Fruit fly (Drosophila melanogaster) whole organism, embryonic: ENCODE data around the gene Osi14.

Experiments used
- Ada2b ChIP-seq: fragments of 200-800 bp; sonication (Bioruptor generic); IDR thresholded peaks from 2 replicates; pipeline ENCODE4 v1.3.6; 2022; ENCODE audit warnings: missing biosample characterization, missing genetic modification characterization
- Bgb ChIP-seq: fragments of 200-800 bp; sonication (Bioruptor generic); IDR thresholded peaks from 2 replicates; pipeline ENCODE4 v1.3.6; 2022; ENCODE audit warnings: missing biosample characterization, missing genetic modification characterization; ENCODE audit not compliant: partially characterized antibody
- CG10147 ChIP-seq: fragments of 200-800 bp; sonication (Bioruptor generic); optimal IDR thresholded peaks from 2 replicates; lab custom pipeline; 2019; ENCODE audit warnings: missing biosample characterization, mild to moderate bottlenecking, missing genetic modification characterization, moderate library complexity
- CG10267 ChIP-seq: fragments of 200-800 bp; sonication (Bioruptor generic); optimal IDR thresholded peaks from 2 replicates; lab custom pipeline; 2018; ENCODE audit warnings: missing biosample characterization, mild to moderate bottlenecking, missing genetic modification characterization, moderate library complexity
- CG10431 ChIP-seq: fragments of 200-800 bp; sonication (Bioruptor generic); optimal IDR thresholded peaks from 3 replicates; lab custom pipeline; 2018; ENCODE audit warnings: missing biosample characterization, mild to moderate bottlenecking, missing genetic modification characterization
- CG12155 ChIP-seq: fragments of 200-800 bp; sonication (Bioruptor generic); optimal IDR thresholded peaks from 3 replicates; lab custom pipeline; 2016; ENCODE audit warnings: missing biosample characterization, missing genetic modification characterization
- CG12299 ChIP-seq: fragments of 200-800 bp; sonication (Bioruptor generic); optimal IDR thresholded peaks from 2 replicates; lab custom pipeline; 2018; ENCODE audit warnings: missing biosample characterization, mild to moderate bottlenecking, missing genetic modification characterization
- CG1233 ChIP-seq: fragments of 200-800 bp; sonication (Bioruptor generic); optimal IDR thresholded peaks from 4 replicates; lab custom pipeline; 2018; ENCODE audit warnings: missing biosample characterization, mild to moderate bottlenecking, missing genetic modification characterization
- CG14014 ChIP-seq: fragments of 200-800 bp; sonication (Bioruptor generic); IDR thresholded peaks from 2 replicates; pipeline ENCODE4 v1.3.6; 2022; ENCODE audit warnings: missing biosample characterization, missing genetic modification characterization
- CG14710 ChIP-seq: fragments of 200-800 bp; sonication (Bioruptor generic); optimal IDR thresholded peaks from 3 replicates; lab custom pipeline; 2019; ENCODE audit warnings: missing biosample characterization, mild to moderate bottlenecking, missing genetic modification characterization, moderate library complexity
- CG17359 ChIP-seq: fragments of 200-800 bp; sonication (Bioruptor generic); optimal IDR thresholded peaks from 3 replicates; lab custom pipeline; 2018; ENCODE audit warnings: missing biosample characterization, mild to moderate bottlenecking, missing genetic modification characterization, moderate library complexity
- CG18262 ChIP-seq: fragments of 200-800 bp; optimal IDR thresholded peaks from 3 replicates; lab custom pipeline; 2019; ENCODE audit warnings: missing biosample characterization, mild to moderate bottlenecking, missing genetic modification characterization, moderate library complexity
- CG18476 ChIP-seq: fragments of 200-800 bp; sonication (Bioruptor generic); optimal IDR thresholded peaks from 2 replicates; lab custom pipeline; 2016; ENCODE audit warnings: missing biosample characterization, mild to moderate bottlenecking, missing genetic modification characterization
- CG2116 ChIP-seq: fragments of 200-800 bp; sonication (Bioruptor generic); optimal IDR thresholded peaks from 3 replicates; lab custom pipeline; 2018; ENCODE audit warnings: missing biosample characterization, mild to moderate bottlenecking, missing genetic modification characterization
- CG3065 ChIP-seq: fragments of 200-800 bp; sonication (Bioruptor generic); optimal IDR thresholded peaks from 2 replicates; lab custom pipeline; 2016; ENCODE audit warnings: missing biosample characterization, missing genetic modification characterization
- CG3163 ChIP-seq: fragments of 200-800 bp; sonication (Bioruptor generic); optimal IDR thresholded peaks from 3 replicates; lab custom pipeline; 2016; ENCODE audit warnings: missing biosample characterization, missing genetic modification characterization
- CG32767 ChIP-seq: fragments of 200-800 bp; sonication (Bioruptor generic); IDR thresholded peaks from 2 replicates; pipeline ENCODE4 v1.3.6; 2022; ENCODE audit warnings: missing biosample characterization, missing genetic modification characterization
- CG3281 ChIP-seq: fragments of 200-800 bp; sonication (Bioruptor generic); optimal IDR thresholded peaks from 3 replicates; lab custom pipeline; 2017; ENCODE audit warnings: missing biosample characterization, mild to moderate bottlenecking, missing genetic modification characterization
- CG42726 ChIP-seq: fragments of 200-800 bp; sonication (Bioruptor generic); IDR thresholded peaks from 2 replicates; pipeline ENCODE4 v1.3.6; 2022; ENCODE audit warnings: missing biosample characterization, missing genetic modification characterization; ENCODE audit not compliant: partially characterized antibody
- CG4282 ChIP-seq: fragments of 200-800 bp; sonication (Bioruptor generic); optimal IDR thresholded peaks from 2 replicates; lab custom pipeline; 2016; ENCODE audit warnings: missing biosample characterization, missing genetic modification characterization
- CG9797 ChIP-seq: fragments of 200-800 bp; sonication (Bioruptor generic); optimal IDR thresholded peaks from 3 replicates; lab custom pipeline; 2018; ENCODE audit warnings: missing biosample characterization, mild to moderate bottlenecking, missing genetic modification characterization
- Ets65A ChIP-seq: fragments of 200-800 bp; sonication (Bioruptor generic); peaks from one replicate; lab custom pipeline; 2016; ENCODE audit warnings: missing biosample characterization, missing genetic modification characterization
- Fer3 ChIP-seq: fragments of 200-800 bp; sonication (Bioruptor generic); optimal IDR thresholded peaks from 2 replicates; lab custom pipeline; 2018; ENCODE audit warnings: missing biosample characterization, mild to moderate bottlenecking, missing genetic modification characterization, moderate library complexity
- HLH4C ChIP-seq: fragments of 200-800 bp; sonication (Bioruptor generic); IDR thresholded peaks from 3 replicates; pipeline ENCODE4 v1.3.6; 2022; ENCODE audit warnings: missing biosample characterization, missing genetic modification characterization; ENCODE audit not compliant: partially characterized antibody
- Hmx ChIP-seq: fragments of 200-800 bp; sonication (Bioruptor generic); optimal IDR thresholded peaks from 2 replicates; lab custom pipeline; 2016; ENCODE audit warnings: missing biosample characterization, missing genetic modification characterization
- Jarid2 ChIP-seq: fragments of 200-800 bp; sonication (Bioruptor generic); optimal IDR thresholded peaks from 3 replicates; lab custom pipeline; 2017; ENCODE audit warnings: mild to moderate bottlenecking, missing biosample characterization, missing genetic modification reagents, missing genetic modification characterization
- Max ChIP-seq: fragments of 200-800 bp; sonication (Bioruptor generic); optimal IDR thresholded peaks from 2 replicates; lab custom pipeline; 2016; ENCODE audit warnings: missing biosample characterization, mild to moderate bottlenecking, missing genetic modification characterization
- Nf-YB ChIP-seq: fragments of 200-800 bp; sonication (Bioruptor generic); optimal IDR thresholded peaks from 3 replicates; lab custom pipeline; 2019; ENCODE audit warnings: missing biosample characterization, mild to moderate bottlenecking, missing genetic modification characterization, moderate library complexity
- Scr ChIP-seq: fragments of 200-800 bp; sonication (Bioruptor generic); IDR thresholded peaks from 2 replicates; pipeline ENCODE4 v1.3.6; 2022; ENCODE audit warnings: missing biosample characterization, missing genetic modification characterization; ENCODE audit not compliant: partially characterized antibody
- Sox100B ChIP-seq: fragments of 200-800 bp; sonication (Bioruptor generic); optimal IDR thresholded peaks from 3 replicates; lab custom pipeline; 2018; ENCODE audit warnings: missing biosample characterization, mild to moderate bottlenecking, missing genetic modification characterization
- Spps ChIP-seq: fragments of 200-800 bp; sonication (Bioruptor generic); optimal IDR thresholded peaks from 2 replicates; lab custom pipeline; 2018; ENCODE audit warnings: missing biosample characterization, mild to moderate bottlenecking, missing genetic modification characterization
- Sry-δ ChIP-seq: fragments of 200-800 bp; sonication (Bioruptor generic); optimal IDR thresholded peaks from 2 replicates; lab custom pipeline; 2016; ENCODE audit warnings: missing biosample characterization, missing genetic modification characterization
- bsh ChIP-seq, 2 experiments: fragments of 200-800 bp; sonication (Bioruptor generic); optimal IDR thresholded peaks; 2 replicates each; lab custom pipeline; 2017 to 2018; ENCODE audit warnings: mild to moderate bottlenecking in 2 of 2, missing biosample characterization in 2 of 2, missing genetic modification characterization in 2 of 2, moderate library complexity in 1 of 2
- caup ChIP-seq: fragments of 200-800 bp; sonication (Bioruptor generic); optimal IDR thresholded peaks from 3 replicates; lab custom pipeline; 2017; ENCODE audit warnings: missing biosample characterization, mild to moderate bottlenecking, missing genetic modification characterization, moderate library complexity; ENCODE audit not compliant: severe bottlenecking
- chm ChIP-seq: fragments of 200-800 bp; sonication (Bioruptor generic); IDR thresholded peaks from 2 replicates; pipeline ENCODE4 v1.3.6; 2022; ENCODE audit warnings: missing biosample characterization, missing genetic modification characterization
- crc ChIP-seq: fragments of 200-800 bp; sonication (Bioruptor generic); optimal IDR thresholded peaks from 2 replicates; lab custom pipeline; 2016; ENCODE audit warnings: missing biosample characterization, missing genetic modification characterization
- crp ChIP-seq, 2 experiments: fragments of 200-800 bp; sonication (Bioruptor generic); optimal IDR thresholded peaks; 2 replicates in 1 of 2; 3 replicates in 1 of 2; lab custom pipeline; 2017; ENCODE audit warnings: missing biosample characterization in 2 of 2, missing genetic modification characterization in 2 of 2, mild to moderate bottlenecking in 1 of 2, moderate library complexity in 1 of 2
- gcm ChIP-seq: fragments of 200-800 bp; sonication (Bioruptor generic); optimal IDR thresholded peaks from 2 replicates; lab custom pipeline; 2019; ENCODE audit warnings: missing biosample characterization, mild to moderate bottlenecking, missing genetic modification characterization, moderate library complexity
- hbn ChIP-seq: fragments of 200-800 bp; sonication (Bioruptor generic); IDR thresholded peaks from 2 replicates; pipeline ENCODE4 v1.3.6; 2022; ENCODE audit warnings: missing biosample characterization, missing genetic modification characterization; ENCODE audit not compliant: partially characterized antibody
- jumu ChIP-seq: fragments of 200-800 bp; sonication (Bioruptor generic); optimal IDR thresholded peaks from 3 replicates; lab custom pipeline; 2016; ENCODE audit warnings: missing biosample characterization, missing genetic modification characterization
- kah ChIP-seq: fragments of 200-800 bp; sonication (Bioruptor generic); optimal IDR thresholded peaks from 2 replicates; lab custom pipeline; 2018; ENCODE audit warnings: missing biosample characterization, mild to moderate bottlenecking, missing genetic modification characterization
- kay ChIP-seq: fragments of 200-800 bp; sonication (Bioruptor generic); optimal IDR thresholded peaks from 2 replicates; lab custom pipeline; 2016; ENCODE audit warnings: missing biosample characterization, missing genetic modification characterization
- mirr ChIP-seq: fragments of 200-800 bp; sonication (Bioruptor generic); optimal IDR thresholded peaks from 3 replicates; lab custom pipeline; 2018; ENCODE audit warnings: missing biosample characterization, mild to moderate bottlenecking, missing genetic modification characterization
- nerfin-2 ChIP-seq: fragments of 200-800 bp; sonication (Bioruptor generic); IDR thresholded peaks from 2 replicates; pipeline ENCODE4 v1.3.6; 2022; ENCODE audit warnings: missing biosample characterization, missing genetic modification characterization; ENCODE audit not compliant: partially characterized antibody
- p53 ChIP-seq: fragments of 200-800 bp; sonication (Bioruptor generic); optimal IDR thresholded peaks from 2 replicates; lab custom pipeline; 2016; ENCODE audit warnings: missing biosample characterization, missing genetic modification characterization
- prd ChIP-seq, 3 experiments: fragments of >200 bp in 2 of 3; fragments of 200-800 bp in 1 of 3; sonication (Bioruptor generic) in 1 of 3; optimal IDR thresholded peaks in 2 of 3; IDR thresholded peaks in 1 of 3; 2 replicates in 2 of 3; 3 replicates in 1 of 3; pipeline versions ENCODE4 v1.3.6 to Lab custom; 2017 to 2022; ENCODE audit warnings: missing biosample characterization in 1 of 3, missing genetic modification characterization in 1 of 3
- repo ChIP-seq: fragments of 200-800 bp; sonication (Bioruptor generic); optimal IDR thresholded peaks from 2 replicates; lab custom pipeline; 2016; ENCODE audit warnings: missing biosample characterization, missing genetic modification characterization
- tio ChIP-seq: fragments of 200-800 bp; sonication (Bioruptor generic); optimal IDR thresholded peaks from 2 replicates; lab custom pipeline; 2017; ENCODE audit warnings: missing biosample characterization, missing genetic modification characterization, inconsistent platforms
- unpg ChIP-seq: fragments of 200-800 bp; sonication (Bioruptor generic); optimal IDR thresholded peaks from 3 replicates; lab custom pipeline; 2018; ENCODE audit warnings: missing biosample characterization, mild to moderate bottlenecking, missing genetic modification characterization, moderate library complexity

Gene Osi14

dm6 chr3R:6345814-6346213 lies 46.9 kb downstream of the Osi14 start, which contains the start of the genes SmD2 and CG18048 (continued):
- TF ChIP-seq HLH4C (GFP tag; lab: Robert Waterston, UW), result peak; percentile 72
- TF ChIP-seq CG42726, result peak; percentile 39; the same call in 1 of the 2 replicates
- no peak for TF ChIP-seq Fer3 (tag; lab: Kevin White, UChicago)
- TF ChIP-seq Spps (tag; lab: Kevin White, UChicago), result no peak
- TF ChIP-seq CG3281 (GFP tag; lab: Kevin White, UChicago), result no peak
- no peak for TF ChIP-seq prd (optimal IDR thresholded peaks at IDR 0.05; lab: Kevin White, UChicago)
- TF ChIP-seq prd (GFP tag; IDR thresholded peaks at IDR 0.05; lab: Robert Waterston, UW), result no peak
- no peak for TF ChIP-seq unpg (GFP tag; lab: Kevin White, UChicago)
- no peak for TF ChIP-seq Jarid2 (GFP tag; lab: Kevin White, UChicago)
- TF ChIP-seq Ets65A (GFP tag; lab: Kevin White, UChicago), result no peak
- TF ChIP-seq CG4282, result no peak
- TF ChIP-seq mirr (GFP tag; lab: Kevin White, UChicago), result no peak
- TF ChIP-seq CG10431 (GFP tag; lab: Kevin White, UChicago), result no peak
- TF ChIP-seq CG10147, result no peak
- TF ChIP-seq Scr (GFP tag; lab: Robert Waterston, UW), result peak; percentile 82
- no peak for TF ChIP-seq CG32767 (GFP tag; lab: Robert Waterston, UW)
- TF ChIP-seq CG9797 (GFP tag; lab: Kevin White, UChicago), result peak; percentile 88
- no peak for TF ChIP-seq CG14014 (GFP tag; lab: Robert Waterston, UW)
- TF ChIP-seq CG18262 (tag; lab: Kevin White, UChicago), result peak; percentile 9
- no peak for TF ChIP-seq tio (GFP tag; lab: Kevin White, UChicago)
- TF ChIP-seq CG3065 (GFP tag; lab: Kevin White, UChicago), result no peak
- no peak for TF ChIP-seq chm (GFP tag; lab: Robert Waterston, UW)
- TF ChIP-seq repo (GFP tag; lab: Kevin White, UChicago), result no peak
- TF ChIP-seq CG17359 (tag; lab: Kevin White, UChicago), result no peak
- no peak for TF ChIP-seq Ada2b (GFP tag; lab: Robert Waterston, UW)
- TF ChIP-seq CG2116 (GFP tag; lab: Kevin White, UChicago), result peak; percentile 59
- TF ChIP-seq CG10267 (tag; lab: Kevin White, UChicago), result peak; percentile 66
- TF ChIP-seq nerfin-2 (GFP tag; lab: Robert Waterston, UW), result peak; percentile 54; the same call in 1 of the 2 replicates
- TF ChIP-seq CG1233 (GFP tag; lab: Kevin White, UChicago), result no peak
- no peak for TF ChIP-seq kah
- TF ChIP-seq jumu (GFP tag; lab: Kevin White, UChicago), result no peak
- peak; percentile 72 for TF ChIP-seq Sry-δ
- TF ChIP-seq CG18476 (GFP tag; lab: Kevin White, UChicago), result no peak
- TF ChIP-seq CG12155, result peak; percentile 12
- no peak for TF ChIP-seq Nf-YB (GFP tag; lab: Kevin White, UChicago)
- TF ChIP-seq caup, result no peak
- no peak for TF ChIP-seq Sox100B
- TF ChIP-seq kay, result no peak
- TF ChIP-seq Max (GFP tag; lab: Kevin White, UChicago), result peak; percentile 72
- TF ChIP-seq CG14710 (tag; lab: Kevin White, UChicago), result peak; percentile 78
- TF ChIP-seq crp (GFP tag; optimal IDR thresholded peaks at IDR 0.05; lab: Kevin White, UChicago), result no peak
- TF ChIP-seq hbn, result peak; percentile 65
- TF ChIP-seq CG12299 (tag; lab: Kevin White, UChicago), result no peak
- no peak for TF ChIP-seq CG3163 (GFP tag; lab: Kevin White, UChicago)
- no peak for TF ChIP-seq Hmx (GFP tag; lab: Kevin White, UChicago)
- no peak for TF ChIP-seq gcm (GFP tag; lab: Kevin White, UChicago)
- TF ChIP-seq bsh (GFP tag; optimal IDR thresholded peaks at IDR 0.05; lab: Kevin White, UChicago), result no peak
- TF ChIP-seq p53 (GFP tag; lab: Kevin White, UChicago), result no peak
- TF ChIP-seq Bgb (GFP tag; lab: Robert Waterston, UW), result peak; percentile 71
- TF ChIP-seq crc (GFP tag; lab: Kevin White, UChicago), result no peak
